Worm (Caenorhabditis elegans): ENCODE data around the gene Y6E2A.10.

DNA sequence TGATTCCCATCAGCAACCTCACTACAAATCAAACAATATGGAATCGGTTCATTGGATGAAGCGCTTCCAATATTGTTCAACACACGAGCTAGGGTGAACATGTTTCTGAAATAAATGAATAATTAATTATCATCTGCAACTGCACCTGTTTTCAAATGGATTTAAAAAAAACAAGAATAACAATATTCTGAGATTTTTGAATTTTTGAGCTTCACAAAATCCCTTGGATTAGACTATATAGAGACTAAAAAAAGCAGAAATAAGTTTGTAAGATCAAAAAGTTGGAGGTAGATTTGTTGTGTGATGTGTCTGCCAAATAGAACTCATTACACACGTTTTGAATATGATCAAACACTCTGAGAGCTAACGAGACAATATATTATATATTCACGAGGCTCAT lies 30.6 kb downstream of the Y6E2A.10 start, which contains the start of gene nhr-199:
- TF ChIP-seq attf-5 (GFP tag; optimal IDR thresholded peaks at IDR 0.05): no peak
- TF ChIP-seq nhr-90 (tag; optimal IDR thresholded peaks at IDR 0.05): no peak
- no peak for TF ChIP-seq egl-18 (GFP tag; IDR thresholded peaks at IDR 0.05)
- TF ChIP-seq tlf-1 (GFP tag; optimal IDR thresholded peaks at IDR 0.05): no peak
- TF ChIP-seq zfh-2 (GFP tag; conservative IDR thresholded peaks at IDR 0.05): no peak
- no peak for TF ChIP-seq pha-4 (tag; optimal IDR thresholded peaks at IDR 0.05)
- TF ChIP-seq F10E7.11 (tag; optimal IDR thresholded peaks at IDR 0.05): no peak

Data from whole organism, young adult.